Fruit fly (Drosophila melanogaster) whole organism, embryonic: ENCODE measurements around the gene tra.

Source experiments
- B-H1 ChIP-seq: fragments of 200-800 bp; sonication (Bioruptor generic); IDR thresholded peaks from 3 replicates; pipeline ENCODE4 v1.3.6; 2022; ENCODE audit warnings: missing biosample characterization, missing genetic modification characterization
- CG10147 ChIP-seq: fragments of 200-800 bp; sonication (Bioruptor generic); optimal IDR thresholded peaks from 2 replicates; lab custom pipeline; 2019; ENCODE audit warnings: missing biosample characterization, mild to moderate bottlenecking, missing genetic modification characterization, moderate library complexity
- CG10267 ChIP-seq: fragments of 200-800 bp; sonication (Bioruptor generic); optimal IDR thresholded peaks from 2 replicates; lab custom pipeline; 2018; ENCODE audit warnings: missing biosample characterization, mild to moderate bottlenecking, missing genetic modification characterization, moderate library complexity
- CG10959 ChIP-seq: fragments of 200-800 bp; sonication (Bioruptor generic); IDR thresholded peaks from 2 replicates; pipeline ENCODE4 v1.3.6; 2022; ENCODE audit warnings: missing biosample characterization, missing genetic modification characterization
- CG12104 ChIP-seq: fragments of 200-800 bp; sonication (Bioruptor generic); optimal IDR thresholded peaks from 3 replicates; lab custom pipeline; 2016; ENCODE audit warnings: missing biosample characterization, missing genetic modification characterization
- CG12942 ChIP-seq: fragments of 200-800 bp; sonication (Bioruptor generic); optimal IDR thresholded peaks from 3 replicates; lab custom pipeline; 2016; ENCODE audit warnings: missing biosample characterization, missing genetic modification characterization
- CG14050 ChIP-seq: fragments of 200-800 bp; sonication (Bioruptor generic); IDR thresholded peaks from 3 replicates; pipeline ENCODE4 v1.3.6; 2022; ENCODE audit warnings: missing biosample characterization, missing genetic modification characterization
- CG14710 ChIP-seq: fragments of 200-800 bp; sonication (Bioruptor generic); optimal IDR thresholded peaks from 3 replicates; lab custom pipeline; 2019; ENCODE audit warnings: missing biosample characterization, mild to moderate bottlenecking, missing genetic modification characterization, moderate library complexity
- CG14965 ChIP-seq: fragments of 200-800 bp; sonication (Bioruptor generic); optimal IDR thresholded peaks from 2 replicates; lab custom pipeline; 2016; ENCODE audit warnings: missing biosample characterization, missing genetic modification characterization, borderline replicate concordance
- CG1603 ChIP-seq: fragments of 200-800 bp; sonication (Bioruptor generic); optimal IDR thresholded peaks from 2 replicates; lab custom pipeline; 2019; ENCODE audit warnings: missing biosample characterization, mild to moderate bottlenecking, missing genetic modification characterization, moderate library complexity
- CG17186 ChIP-seq: fragments of 200-800 bp; sonication (Bioruptor generic); optimal IDR thresholded peaks from 3 replicates; lab custom pipeline; 2017; ENCODE audit warnings: missing biosample characterization, missing genetic modification reagents, missing genetic modification characterization
- CG17829 ChIP-seq: fragments of 200-800 bp; optimal IDR thresholded peaks from 2 replicates; lab custom pipeline; 2019; ENCODE audit warnings: missing biosample characterization, mild to moderate bottlenecking, missing genetic modification characterization, moderate library complexity
- CG18476 ChIP-seq: fragments of 200-800 bp; sonication (Bioruptor generic); optimal IDR thresholded peaks from 2 replicates; lab custom pipeline; 2016; ENCODE audit warnings: missing biosample characterization, mild to moderate bottlenecking, missing genetic modification characterization
- CG30020 ChIP-seq: fragments of 200-800 bp; optimal IDR thresholded peaks from 2 replicates; lab custom pipeline; 2019; ENCODE audit warnings: missing biosample characterization, mild to moderate bottlenecking, missing genetic modification characterization, moderate library complexity
- CG32767 ChIP-seq: fragments of 200-800 bp; sonication (Bioruptor generic); IDR thresholded peaks from 2 replicates; pipeline ENCODE4 v1.3.6; 2022; ENCODE audit warnings: missing biosample characterization, missing genetic modification characterization
- CG6765 ChIP-seq: fragments of 200-800 bp; sonication (Bioruptor generic); optimal IDR thresholded peaks from 3 replicates; lab custom pipeline; 2017; ENCODE audit warnings: missing biosample characterization, mild to moderate bottlenecking, missing genetic modification characterization
- CG7271 ChIP-seq: fragments of 200-800 bp; sonication (Bioruptor generic); optimal IDR thresholded peaks from 2 replicates; lab custom pipeline; 2018; ENCODE audit warnings: missing biosample characterization, mild to moderate bottlenecking, missing genetic modification characterization, moderate library complexity
- Camta ChIP-seq: fragments of 200-800 bp; sonication (Bioruptor generic); optimal IDR thresholded peaks from 2 replicates; lab custom pipeline; 2016; ENCODE audit warnings: missing biosample characterization, missing genetic modification characterization
- CkIIα-i1 ChIP-seq: fragments of 200-800 bp; sonication (Bioruptor generic); IDR thresholded peaks from 2 replicates; pipeline ENCODE4 v1.3.6; 2022; ENCODE audit warnings: missing biosample characterization, missing genetic modification characterization
- CoRest ChIP-seq: fragments of 200-800 bp; sonication (Bioruptor generic); optimal IDR thresholded peaks from 3 replicates; lab custom pipeline; 2018; ENCODE audit warnings: missing biosample characterization, mild to moderate bottlenecking, missing genetic modification characterization, moderate library complexity
- CrebB ChIP-seq: fragments of 200-800 bp; sonication (Bioruptor generic); optimal IDR thresholded peaks from 3 replicates; lab custom pipeline; 2018; ENCODE audit warnings: missing biosample characterization, mild to moderate bottlenecking, missing genetic modification characterization
- Dll ChIP-seq: fragments of 200-800 bp; sonication (Bioruptor generic); IDR thresholded peaks from 4 replicates; pipeline ENCODE4 v1.3.6; 2022; ENCODE audit warnings: missing biosample characterization, missing genetic modification characterization; ENCODE audit not compliant: partially characterized antibody
- Dp ChIP-seq: fragments of 200-800 bp; sonication (Bioruptor generic); optimal IDR thresholded peaks from 2 replicates; lab custom pipeline; 2018; ENCODE audit warnings: missing biosample characterization, mild to moderate bottlenecking, missing genetic modification characterization, moderate library complexity
- Elba2 ChIP-seq: fragments of 200-800 bp; sonication (Bioruptor generic); optimal IDR thresholded peaks from 3 replicates; lab custom pipeline; 2016; ENCODE audit warnings: missing biosample characterization, missing genetic modification characterization
- HHEX ChIP-seq: fragments of 200-800 bp; sonication (Bioruptor generic); optimal IDR thresholded peaks from 3 replicates; lab custom pipeline; 2017; ENCODE audit warnings: missing biosample characterization, mild to moderate bottlenecking, missing genetic modification characterization, missing genetic modification reagents
- Hey ChIP-seq: fragments of 200-800 bp; sonication (Bioruptor generic); optimal IDR thresholded peaks from 3 replicates; lab custom pipeline; 2018; ENCODE audit warnings: missing biosample characterization, mild to moderate bottlenecking, missing genetic modification characterization
- NC2β ChIP-seq: fragments of 200-800 bp; sonication (Bioruptor generic); optimal IDR thresholded peaks from 2 replicates; lab custom pipeline; 2016; ENCODE audit warnings: missing biosample characterization, missing genetic modification characterization
- Nf-YB ChIP-seq: fragments of 200-800 bp; sonication (Bioruptor generic); optimal IDR thresholded peaks from 3 replicates; lab custom pipeline; 2019; ENCODE audit warnings: missing biosample characterization, mild to moderate bottlenecking, missing genetic modification characterization, moderate library complexity
- Poxn ChIP-seq: fragments of 200-800 bp; sonication (Bioruptor generic); IDR thresholded peaks from 2 replicates; pipeline ENCODE4 v1.3.6; 2022; ENCODE audit warnings: missing biosample characterization, missing genetic modification characterization
- Stat92E ChIP-seq, 3 experiments: fragments of >200 bp in 2 of 3; fragments of 200-800 bp in 1 of 3; sonication (Bioruptor generic) in 1 of 3; optimal IDR thresholded peaks; 2 replicates each; lab custom pipeline; 2017 to 2019; ENCODE audit warnings: missing biosample characterization in 3 of 3, missing genetic modification characterization in 3 of 3, mild to moderate bottlenecking in 1 of 3, moderate library complexity in 1 of 3
- YL-1 ChIP-seq: fragments of 200-800 bp; sonication (Bioruptor generic); optimal IDR thresholded peaks from 3 replicates; lab custom pipeline; 2017; ENCODE audit warnings: missing biosample characterization, mild to moderate bottlenecking, missing genetic modification characterization
- amos ChIP-seq: fragments of 200-800 bp; sonication (Bioruptor generic); IDR thresholded peaks from 2 replicates; pipeline ENCODE4 v1.3.6; 2022; ENCODE audit warnings: missing biosample characterization, missing genetic modification characterization; ENCODE audit not compliant: partially characterized antibody
- ara ChIP-seq: fragments of 200-800 bp; sonication (Bioruptor generic); IDR thresholded peaks from 2 replicates; pipeline ENCODE4 v1.3.6; 2022; ENCODE audit warnings: missing biosample characterization, missing genetic modification characterization
- bbx ChIP-seq: fragments of 200-800 bp; sonication (Bioruptor generic); IDR thresholded peaks from 2 replicates; pipeline ENCODE4 v1.3.6; 2022; ENCODE audit warnings: missing biosample characterization, missing genetic modification characterization; ENCODE audit not compliant: partially characterized antibody
- btn ChIP-seq: fragments of 200-800 bp; sonication (Bioruptor generic); optimal IDR thresholded peaks from 2 replicates; lab custom pipeline; 2016; ENCODE audit warnings: missing biosample characterization, missing genetic modification characterization
- caup ChIP-seq: fragments of 200-800 bp; sonication (Bioruptor generic); optimal IDR thresholded peaks from 3 replicates; lab custom pipeline; 2017; ENCODE audit warnings: missing biosample characterization, mild to moderate bottlenecking, missing genetic modification characterization, moderate library complexity; ENCODE audit not compliant: severe bottlenecking
- dan ChIP-seq: fragments of 200-800 bp; sonication (Bioruptor generic); IDR thresholded peaks from 2 replicates; pipeline ENCODE4 v1.3.6; 2022; ENCODE audit warnings: missing biosample characterization, missing genetic modification characterization
- dimm ChIP-seq: fragments of 200-800 bp; sonication (Bioruptor generic); IDR thresholded peaks from 2 replicates; pipeline ENCODE4 v1.3.6; 2022; ENCODE audit warnings: missing biosample characterization, missing genetic modification characterization
- fd96Cb ChIP-seq: fragments of 200-800 bp; sonication (Bioruptor generic); optimal IDR thresholded peaks from 2 replicates; lab custom pipeline; 2018; ENCODE audit warnings: missing biosample characterization, mild to moderate bottlenecking, missing genetic modification characterization, moderate library complexity
- grn ChIP-seq: fragments of 200-800 bp; sonication (Bioruptor generic); optimal IDR thresholded peaks from 3 replicates; lab custom pipeline; 2017; ENCODE audit warnings: missing biosample characterization, missing genetic modification characterization
- hbn ChIP-seq: fragments of 200-800 bp; sonication (Bioruptor generic); IDR thresholded peaks from 2 replicates; pipeline ENCODE4 v1.3.6; 2022; ENCODE audit warnings: missing biosample characterization, missing genetic modification characterization; ENCODE audit not compliant: partially characterized antibody
- insv ChIP-seq, 2 experiments: fragments of 200-800 bp; sonication (Bioruptor generic); optimal IDR thresholded peaks; 3 replicates each; lab custom pipeline; 2016 to 2018; ENCODE audit warnings: missing biosample characterization in 2 of 2, missing genetic modification characterization in 2 of 2
- mirr ChIP-seq: fragments of 200-800 bp; sonication (Bioruptor generic); optimal IDR thresholded peaks from 3 replicates; lab custom pipeline; 2018; ENCODE audit warnings: missing biosample characterization, mild to moderate bottlenecking, missing genetic modification characterization
- nom ChIP-seq: fragments of 200-800 bp; sonication (Bioruptor generic); optimal IDR thresholded peaks from 2 replicates; lab custom pipeline; 2017; ENCODE audit warnings: missing biosample characterization, missing genetic modification characterization, mild to moderate bottlenecking, moderate library complexity, missing genetic modification reagents
- pita ChIP-seq: fragments of 200-800 bp; sonication (Bioruptor generic); optimal IDR thresholded peaks from 2 replicates; lab custom pipeline; 2017; ENCODE audit warnings: missing biosample characterization, mild to moderate bottlenecking, missing genetic modification characterization
- run ChIP-seq: fragments of 200-800 bp; sonication (Bioruptor generic); optimal IDR thresholded peaks from 3 replicates; lab custom pipeline; 2018; ENCODE audit warnings: missing biosample characterization, mild to moderate bottlenecking, missing genetic modification characterization
- scrt ChIP-seq: fragments of 200-800 bp; sonication (Bioruptor generic); optimal IDR thresholded peaks from 2 replicates; lab custom pipeline; 2018; ENCODE audit warnings: missing biosample characterization, mild to moderate bottlenecking, missing genetic modification characterization, moderate library complexity
- stwl ChIP-seq: fragments of 200-800 bp; sonication (Bioruptor generic); optimal IDR thresholded peaks from 3 replicates; lab custom pipeline; 2018; ENCODE audit warnings: missing biosample characterization, mild to moderate bottlenecking, missing genetic modification characterization, moderate library complexity
- unc-4 ChIP-seq: fragments of 200-800 bp; sonication (Bioruptor generic); IDR thresholded peaks from 2 replicates; pipeline ENCODE4 v1.3.6; 2022; ENCODE audit warnings: missing biosample characterization, missing genetic modification characterization; ENCODE audit not compliant: partially characterized antibody
- unpg ChIP-seq: fragments of 200-800 bp; sonication (Bioruptor generic); optimal IDR thresholded peaks from 3 replicates; lab custom pipeline; 2018; ENCODE audit warnings: missing biosample characterization, mild to moderate bottlenecking, missing genetic modification characterization, moderate library complexity

The tra gene

DNA sequence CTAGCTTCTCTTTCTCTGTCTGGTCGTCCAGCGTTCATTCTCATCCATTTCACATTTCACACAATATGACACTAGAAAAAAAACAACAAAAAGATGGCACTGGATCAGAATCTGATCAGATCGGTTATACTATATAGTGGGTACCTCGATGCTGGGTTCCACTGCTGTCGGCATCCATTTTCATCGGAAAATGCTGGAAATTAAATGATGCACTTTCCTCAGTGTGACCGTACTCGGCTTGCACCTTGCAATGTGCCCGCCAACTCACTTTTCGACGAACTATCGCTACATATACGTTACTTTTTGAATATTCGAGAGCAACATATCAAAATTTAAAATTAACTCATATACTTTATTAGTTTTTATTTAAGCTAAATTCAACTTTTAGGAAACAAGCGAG is at the start of gene tra:
TSS of gene tra (minus strand) at position 191 of the 400 bp plus-strand sequence.
- TF ChIP-seq mirr (no peak), ara (GFP tag; lab: Robert Waterston, UW) (no peak), CG1603 (tag; lab: Kevin White, UChicago) (peak; percentile 71), CG6765 (GFP tag; lab: Kevin White, UChicago) (no peak), dan (no peak), CG14050 (GFP tag; lab: Robert Waterston, UW) (no peak), CG14965 (GFP tag; lab: Kevin White, UChicago) (no peak), CG10267 (peak; percentile 45), CrebB (tag; lab: Kevin White, UChicago) (no peak), CoRest (tag; lab: Kevin White, UChicago) (no peak), run (no peak), hbn (GFP tag; lab: Robert Waterston, UW) (peak; percentile 53), CG12942 (GFP tag; lab: Kevin White, UChicago) (no peak), unc-4 (peak; percentile 68), fd96Cb (tag; lab: Kevin White, UChicago) (no peak), Hey (tag; lab: Kevin White, UChicago) (no peak), unpg (GFP tag; lab: Kevin White, UChicago) (no peak), grn (no peak), CG17186 (peak; percentile 31), scrt (no peak), btn (no peak), Camta (GFP tag; lab: Kevin White, UChicago) (no peak), pita (GFP tag; lab: Kevin White, UChicago) (no peak), bbx (GFP tag; lab: Robert Waterston, UW) (peak; percentile 66), CG30020 (tag; lab: Kevin White, UChicago) (peak; percentile 7), stwl (tag; lab: Kevin White, UChicago) (peak; percentile 64), CG12104 (no peak), NC2β (no peak), B-H1 (GFP tag; lab: Robert Waterston, UW) (no peak), CG10959 (no peak), CG18476 (GFP tag; lab: Kevin White, UChicago) (no peak), amos (peak; percentile 61), Elba2 (GFP tag; lab: Kevin White, UChicago) (peak; percentile 73), CG7271 (no peak), HHEX (GFP tag; lab: Kevin White, UChicago) (no peak), nom (GFP tag; lab: Kevin White, UChicago) (peak; percentile 36), dimm (GFP tag; lab: Robert Waterston, UW) (no peak), Poxn (GFP tag; lab: Robert Waterston, UW) (no peak), caup (GFP tag; lab: Kevin White, UChicago) (no peak), Dll (GFP tag; lab: Robert Waterston, UW) (peak; percentile 72; the same call in 3 of the 4 replicates), CG17829 (peak; percentile 26), CkIIα-i1 (no peak), Stat92E (GFP tag; optimal IDR thresholded peaks at IDR 0.05; lab: Kevin White, UChicago) (peak in 1 of 3 experiments; percentile 47), Nf-YB (no peak), insv (GFP tag; optimal IDR thresholded peaks at IDR 0.05; lab: Kevin White, UChicago) (peak in 1 of 2 experiments; percentile 64), CG10147 (no peak), CG14710 (tag; lab: Kevin White, UChicago) (peak; percentile 66), YL-1 (GFP tag; lab: Kevin White, UChicago) (peak; percentile 31), CG32767 (no peak), Dp (peak; percentile 72)
